Fruit fly (Drosophila melanogaster) whole organism, embryonic: ENCODE measurements around the gene Cyp6d4.
A peak's percentile ranks its signal among the peaks of the same experiment; 100 is the strongest.

Source experiments
- Atf6 ChIP-seq: fragments of 200-800 bp; sonication (Bioruptor generic); IDR thresholded peaks from 2 replicates; pipeline ENCODE4 v1.3.6; 2022; ENCODE audit warnings: missing biosample characterization, missing genetic modification characterization
- B-H1 ChIP-seq: fragments of 200-800 bp; sonication (Bioruptor generic); IDR thresholded peaks from 3 replicates; pipeline ENCODE4 v1.3.6; 2022; ENCODE audit warnings: missing biosample characterization, missing genetic modification characterization
- CG10321 ChIP-seq: fragments of 200-800 bp; sonication (Bioruptor generic); IDR thresholded peaks from 2 replicates; pipeline ENCODE4 v1.3.6; 2022; ENCODE audit warnings: missing biosample characterization, missing genetic modification characterization
- CG10654 ChIP-seq: fragments of 200-800 bp; sonication (Bioruptor generic); optimal IDR thresholded peaks from 2 replicates; lab custom pipeline; 2016; ENCODE audit warnings: missing biosample characterization, missing genetic modification characterization
- CG12391 ChIP-seq: fragments of 200-800 bp; sonication (Bioruptor generic); optimal IDR thresholded peaks from 3 replicates; lab custom pipeline; 2018; ENCODE audit warnings: missing biosample characterization, mild to moderate bottlenecking, missing genetic modification characterization, moderate library complexity
- CG13775 ChIP-seq: fragments of 200-800 bp; sonication (Bioruptor generic); optimal IDR thresholded peaks from 3 replicates; lab custom pipeline; 2017; ENCODE audit warnings: missing biosample characterization, mild to moderate bottlenecking, missing genetic modification characterization
- CG15011 ChIP-seq: fragments of 200-800 bp; sonication (Bioruptor generic); optimal IDR thresholded peaks from 3 replicates; lab custom pipeline; 2018; ENCODE audit warnings: missing biosample characterization, mild to moderate bottlenecking, missing genetic modification characterization
- CG15269 ChIP-seq: fragments of 200-800 bp; sonication (Bioruptor generic); optimal IDR thresholded peaks from 2 replicates; lab custom pipeline; 2018; ENCODE audit warnings: missing biosample characterization, mild to moderate bottlenecking, missing genetic modification characterization, moderate library complexity
- CG15514 ChIP-seq: fragments of 200-800 bp; sonication (Bioruptor generic); optimal IDR thresholded peaks from 3 replicates; lab custom pipeline; 2017; ENCODE audit warnings: missing biosample characterization, missing genetic modification characterization, mild to moderate bottlenecking, moderate library complexity, missing genetic modification reagents
- CG1647 ChIP-seq: fragments of 200-800 bp; sonication (Bioruptor generic); optimal IDR thresholded peaks from 3 replicates; lab custom pipeline; 2016; ENCODE audit warnings: missing biosample characterization, missing genetic modification characterization
- CG17359 ChIP-seq: fragments of 200-800 bp; sonication (Bioruptor generic); optimal IDR thresholded peaks from 3 replicates; lab custom pipeline; 2018; ENCODE audit warnings: missing biosample characterization, mild to moderate bottlenecking, missing genetic modification characterization, moderate library complexity
- CG18262 ChIP-seq: fragments of 200-800 bp; optimal IDR thresholded peaks from 3 replicates; lab custom pipeline; 2019; ENCODE audit warnings: missing biosample characterization, mild to moderate bottlenecking, missing genetic modification characterization, moderate library complexity
- CG31224 ChIP-seq: fragments of 200-800 bp; sonication (Bioruptor generic); IDR thresholded peaks from 2 replicates; pipeline ENCODE4 v1.3.6; 2022; ENCODE audit warnings: missing biosample characterization, missing genetic modification characterization
- CG3163 ChIP-seq: fragments of 200-800 bp; sonication (Bioruptor generic); optimal IDR thresholded peaks from 3 replicates; lab custom pipeline; 2016; ENCODE audit warnings: missing biosample characterization, missing genetic modification characterization
- CG32772 ChIP-seq: fragments of 200-800 bp; sonication (Bioruptor generic); IDR thresholded peaks from 2 replicates; pipeline ENCODE4 v1.3.6; 2022; ENCODE audit warnings: missing biosample characterization, missing genetic modification characterization
- CG34224 ChIP-seq: fragments of 200-800 bp; sonication (Bioruptor generic); IDR thresholded peaks from 3 replicates; pipeline ENCODE4 v1.3.6; 2022; ENCODE audit warnings: missing biosample characterization, missing genetic modification characterization; ENCODE audit not compliant: partially characterized antibody
- CG3995 ChIP-seq: fragments of 200-800 bp; sonication (Bioruptor generic); optimal IDR thresholded peaks from 3 replicates; lab custom pipeline; 2016; ENCODE audit warnings: missing biosample characterization, missing genetic modification characterization
- CG4282 ChIP-seq: fragments of 200-800 bp; sonication (Bioruptor generic); optimal IDR thresholded peaks from 2 replicates; lab custom pipeline; 2016; ENCODE audit warnings: missing biosample characterization, missing genetic modification characterization
- CG4617 ChIP-seq: fragments of 200-800 bp; sonication (Bioruptor generic); optimal IDR thresholded peaks from 3 replicates; lab custom pipeline; 2016; ENCODE audit warnings: missing biosample characterization, missing genetic modification characterization, borderline replicate concordance
- CG4820 ChIP-seq: fragments of 200-800 bp; sonication (Bioruptor generic); optimal IDR thresholded peaks from 3 replicates; lab custom pipeline; 2016; ENCODE audit warnings: missing biosample characterization, missing genetic modification characterization
- CG6765 ChIP-seq: fragments of 200-800 bp; sonication (Bioruptor generic); optimal IDR thresholded peaks from 3 replicates; lab custom pipeline; 2017; ENCODE audit warnings: missing biosample characterization, mild to moderate bottlenecking, missing genetic modification characterization
- CG7271 ChIP-seq: fragments of 200-800 bp; sonication (Bioruptor generic); optimal IDR thresholded peaks from 2 replicates; lab custom pipeline; 2018; ENCODE audit warnings: missing biosample characterization, mild to moderate bottlenecking, missing genetic modification characterization, moderate library complexity
- CG8281 ChIP-seq: fragments of 200-800 bp; sonication (Bioruptor generic); optimal IDR thresholded peaks from 2 replicates; lab custom pipeline; 2018; ENCODE audit warnings: missing biosample characterization, mild to moderate bottlenecking, missing genetic modification characterization, moderate library complexity
- CG9609 ChIP-seq: fragments of 200-800 bp; sonication (Bioruptor generic); optimal IDR thresholded peaks from 3 replicates; lab custom pipeline; 2016; ENCODE audit warnings: missing biosample characterization, missing genetic modification characterization
- CG9932 ChIP-seq: fragments of 200-800 bp; sonication (Bioruptor generic); IDR thresholded peaks from 2 replicates; pipeline ENCODE4 v1.3.6; 2022; ENCODE audit warnings: missing biosample characterization, missing genetic modification characterization
- Eip74EF ChIP-seq, 2 experiments: fragments of 200-800 bp in 1 of 2; fragments of >200 bp in 1 of 2; sonication (Bioruptor generic) in 1 of 2; optimal IDR thresholded peaks; 2 replicates each; lab custom pipeline; 2017 to 2019; ENCODE audit warnings: missing biosample characterization in 2 of 2, missing genetic modification characterization in 2 of 2, mild to moderate bottlenecking in 1 of 2, moderate library complexity in 1 of 2
- H15 ChIP-seq: fragments of 200-800 bp; sonication (Bioruptor generic); IDR thresholded peaks from 3 replicates; pipeline ENCODE4 v1.3.6; 2022; ENCODE audit warnings: missing biosample characterization, missing genetic modification characterization
- HLHmδ ChIP-seq: fragments of 200-800 bp; sonication (Bioruptor generic); optimal IDR thresholded peaks from 2 replicates; lab custom pipeline; 2018; ENCODE audit warnings: missing biosample characterization, mild to moderate bottlenecking, missing genetic modification characterization, moderate library complexity
- Jarid2 ChIP-seq: fragments of 200-800 bp; sonication (Bioruptor generic); optimal IDR thresholded peaks from 3 replicates; lab custom pipeline; 2017; ENCODE audit warnings: mild to moderate bottlenecking, missing biosample characterization, missing genetic modification reagents, missing genetic modification characterization
- NFAT ChIP-seq: fragments of 200-800 bp; sonication (Bioruptor generic); IDR thresholded peaks from 2 replicates; pipeline ENCODE4 v1.3.6; 2022; ENCODE audit warnings: missing biosample characterization, missing genetic modification characterization
- Nf-YA ChIP-seq: fragments of 200-800 bp; sonication (Bioruptor generic); IDR thresholded peaks from 2 replicates; pipeline ENCODE4 v1.3.6; 2022; ENCODE audit warnings: missing biosample characterization, missing genetic modification characterization
- NfI ChIP-seq: fragments of 200-800 bp; sonication (Bioruptor generic); optimal IDR thresholded peaks from 3 replicates; lab custom pipeline; 2018; ENCODE audit warnings: missing biosample characterization, mild to moderate bottlenecking, missing genetic modification characterization, moderate library complexity
- Ravus ChIP-seq: fragments of 200-800 bp; sonication (Bioruptor generic); IDR thresholded peaks from 2 replicates; pipeline ENCODE4 v1.3.6; 2022; ENCODE audit warnings: missing biosample characterization, missing genetic modification characterization
- Ssrp ChIP-seq: fragments of 200-800 bp; sonication (Bioruptor generic); optimal IDR thresholded peaks from 2 replicates; lab custom pipeline; 2018; ENCODE audit warnings: missing biosample characterization, mild to moderate bottlenecking, missing genetic modification characterization, moderate library complexity
- Xrp1 ChIP-seq: fragments of 200-800 bp; sonication (Bioruptor generic); IDR thresholded peaks from 2 replicates; pipeline ENCODE4 v1.3.6; 2022; ENCODE audit warnings: missing biosample characterization, missing genetic modification characterization
- ab ChIP-seq: fragments of 200-800 bp; sonication (Bioruptor generic); optimal IDR thresholded peaks from 2 replicates; lab custom pipeline; 2016; ENCODE audit warnings: missing biosample characterization, missing genetic modification characterization
- bbx ChIP-seq: fragments of 200-800 bp; sonication (Bioruptor generic); IDR thresholded peaks from 2 replicates; pipeline ENCODE4 v1.3.6; 2022; ENCODE audit warnings: missing biosample characterization, missing genetic modification characterization; ENCODE audit not compliant: partially characterized antibody
- chinmo ChIP-seq: fragments of 200-800 bp; sonication (Bioruptor generic); IDR thresholded peaks from 4 replicates; pipeline ENCODE4 v1.3.6; 2022; ENCODE audit warnings: missing biosample characterization, missing genetic modification characterization; ENCODE audit not compliant: partially characterized antibody
- chm ChIP-seq: fragments of 200-800 bp; sonication (Bioruptor generic); IDR thresholded peaks from 2 replicates; pipeline ENCODE4 v1.3.6; 2022; ENCODE audit warnings: missing biosample characterization, missing genetic modification characterization
- dan ChIP-seq: fragments of 200-800 bp; sonication (Bioruptor generic); IDR thresholded peaks from 2 replicates; pipeline ENCODE4 v1.3.6; 2022; ENCODE audit warnings: missing biosample characterization, missing genetic modification characterization
- en ChIP-seq: fragments of 200-800 bp; sonication (Bioruptor generic); optimal IDR thresholded peaks from 2 replicates; lab custom pipeline; 2016; ENCODE audit warnings: missing biosample characterization, missing genetic modification characterization
- fd3F ChIP-seq: fragments of 200-800 bp; sonication (Bioruptor generic); optimal IDR thresholded peaks from 2 replicates; lab custom pipeline; 2018; ENCODE audit warnings: missing biosample characterization, mild to moderate bottlenecking, missing genetic modification characterization, moderate library complexity
- gfzf ChIP-seq: fragments of 200-800 bp; sonication (Bioruptor generic); optimal IDR thresholded peaks from 2 replicates; lab custom pipeline; 2016; ENCODE audit warnings: missing biosample characterization, mild to moderate bottlenecking, missing genetic modification characterization, moderate library complexity
- ham ChIP-seq: fragments of 200-800 bp; sonication (Bioruptor generic); IDR thresholded peaks from 2 replicates; pipeline ENCODE4 v1.3.6; 2022; ENCODE audit warnings: missing biosample characterization, missing genetic modification characterization
- hth ChIP-seq: fragments of >200 bp; optimal IDR thresholded peaks from 2 replicates; lab custom pipeline; 2017; ENCODE audit warnings: inconsistent platforms
- inv ChIP-seq: fragments of 200-800 bp; sonication (Bioruptor generic); IDR thresholded peaks from 2 replicates; pipeline ENCODE4 v1.3.6; 2022; ENCODE audit warnings: missing biosample characterization, missing genetic modification characterization; ENCODE audit not compliant: partially characterized antibody
- org-1 ChIP-seq: fragments of 200-800 bp; sonication (Bioruptor generic); optimal IDR thresholded peaks from 2 replicates; lab custom pipeline; 2017; ENCODE audit warnings: missing biosample characterization, missing genetic modification characterization
- twi ChIP-seq: fragments of 200-800 bp; optimal IDR thresholded peaks from 2 replicates; lab custom pipeline; 2019; ENCODE audit warnings: missing biosample characterization, mild to moderate bottlenecking, missing genetic modification characterization, moderate library complexity
- usp ChIP-seq: fragments of >200 bp; optimal IDR thresholded peaks from 2 replicates; lab custom pipeline; 2017; ENCODE audit warnings: missing biosample characterization, missing genetic modification characterization
- wek ChIP-seq: fragments of 200-800 bp; sonication (Bioruptor generic); optimal IDR thresholded peaks from 3 replicates; lab custom pipeline; 2018; ENCODE audit warnings: missing biosample characterization, mild to moderate bottlenecking, missing genetic modification characterization, moderate library complexity

Gene Cyp6d4

DNA sequence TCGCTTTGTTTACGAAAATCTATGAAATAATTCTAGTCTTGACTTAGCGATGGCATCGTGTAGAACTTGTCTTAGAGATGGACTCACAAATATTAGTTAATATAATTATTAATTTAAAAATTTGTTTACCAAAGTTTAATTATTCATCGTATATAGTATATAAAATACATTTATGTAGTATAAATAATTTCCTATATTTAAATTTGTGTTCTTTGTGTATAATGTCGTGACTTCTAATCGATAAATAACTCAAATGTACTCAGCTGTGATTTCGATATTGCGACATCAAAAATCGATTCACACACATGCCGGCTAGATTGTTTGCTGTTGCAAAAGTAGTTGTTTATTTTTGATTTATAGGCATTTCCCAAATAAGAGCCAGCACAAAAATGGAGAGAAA lies 7.8 kb upstream of the Cyp6d4 start, which contains the start of the genes wfs1 and Nup133:
Gene wfs1 (minus strand): TSS at position 70 of the 400 bp plus-strand sequence.
Gene Nup133 (plus strand): TSS at position 297 of the 400 bp plus-strand sequence.
- TF ChIP-seq NFAT (GFP tag; lab: Robert Waterston, UW), result 0 out of 2 replicates have a peak, but pooled peaks have one; percentile 40
- no peak for TF ChIP-seq ab
- peak; percentile 64 for TF ChIP-seq CG10654 (GFP tag; lab: Kevin White, UChicago)
- TF ChIP-seq Jarid2 (GFP tag; lab: Kevin White, UChicago), result no peak
- no peak for TF ChIP-seq HLHmδ (GFP tag; lab: Kevin White, UChicago)
- peak; percentile 80 for TF ChIP-seq twi (tag; lab: Kevin White, UChicago)
- TF ChIP-seq en (GFP tag; lab: Kevin White, UChicago), result no peak
- no peak for TF ChIP-seq dan (GFP tag; lab: Robert Waterston, UW)
- no peak for TF ChIP-seq hth (lab: Kevin White, UChicago)
- TF ChIP-seq CG3163 (GFP tag; lab: Kevin White, UChicago), result no peak
- TF ChIP-seq Xrp1 (GFP tag; lab: Robert Waterston, UW), result peak; percentile 84
- peak; percentile 53; the same call in 1 of the 2 replicates for TF ChIP-seq CG32772 (GFP tag; lab: Robert Waterston, UW)
- TF ChIP-seq gfzf (GFP tag; lab: Kevin White, UChicago), result no peak
- TF ChIP-seq CG17359 (tag; lab: Kevin White, UChicago), result peak; percentile 73
- TF ChIP-seq CG12391, result peak; percentile 94
- TF ChIP-seq CG13775 (GFP tag; lab: Kevin White, UChicago), result peak; percentile 84
- TF ChIP-seq CG10321, result no peak
- TF ChIP-seq wek, result no peak
- TF ChIP-seq chm, result peak; percentile 46; the same call in 1 of the 2 replicates
- peak; percentile 13 for TF ChIP-seq CG8281
- TF ChIP-seq CG34224 (GFP tag; lab: Robert Waterston, UW), result peak; percentile 91
- peak; percentile 84 for TF ChIP-seq Ssrp (tag; lab: Kevin White, UChicago)
- no peak for TF ChIP-seq ham (GFP tag; lab: Robert Waterston, UW)
- peak; percentile 81 for TF ChIP-seq inv (GFP tag; lab: Robert Waterston, UW)
- peak; percentile 63 for TF ChIP-seq CG4820 (GFP tag; lab: Kevin White, UChicago)
- TF ChIP-seq CG31224, result peak; percentile 18; the same call in 1 of the 2 replicates
- peak; percentile 67 for TF ChIP-seq Atf6 (GFP tag; lab: Robert Waterston, UW)
- TF ChIP-seq CG9932 (GFP tag; lab: Robert Waterston, UW), result peak; percentile 81
- TF ChIP-seq chinmo (GFP tag; lab: Robert Waterston, UW), result 0 out of 4 replicates have a peak, but pooled peaks have one; percentile 69
- peak; percentile 25; the same call in 1 of the 3 replicates for TF ChIP-seq B-H1 (GFP tag; lab: Robert Waterston, UW)
- peak; percentile 60 for TF ChIP-seq CG15514 (GFP tag; lab: Kevin White, UChicago)
- TF ChIP-seq CG15269, result no peak
- no peak for TF ChIP-seq CG4282 (GFP tag; lab: Kevin White, UChicago)
- TF ChIP-seq Nf-YA (GFP tag; lab: Robert Waterston, UW), result peak; percentile 40; the same call in 1 of the 2 replicates
- TF ChIP-seq Ravus, result no peak
- TF ChIP-seq fd3F (GFP tag; lab: Kevin White, UChicago), result peak; percentile 74
- peak; percentile 63 for TF ChIP-seq NfI (GFP tag; lab: Kevin White, UChicago)
- TF ChIP-seq H15 (GFP tag; lab: Robert Waterston, UW), result peak; percentile 46; the same call in 1 of the 3 replicates
- peak; percentile 47 for TF ChIP-seq CG6765 (GFP tag; lab: Kevin White, UChicago)
- peak; percentile 89 for TF ChIP-seq CG18262
- TF ChIP-seq usp, result no peak
- peak; percentile 32; the same call in 1 of the 2 replicates for TF ChIP-seq bbx (GFP tag; lab: Robert Waterston, UW)
- TF ChIP-seq CG7271 (tag; lab: Kevin White, UChicago), result peak; percentile 70
- TF ChIP-seq CG15011 (GFP tag; lab: Kevin White, UChicago), result peak; percentile 17
- TF ChIP-seq CG4617, result peak; percentile 64
- TF ChIP-seq CG9609 (GFP tag; lab: Kevin White, UChicago), result no peak
- peak; percentile 15 for TF ChIP-seq org-1 (GFP tag; lab: Kevin White, UChicago)
- peak; percentile 97 for TF ChIP-seq CG3995 (GFP tag; lab: Kevin White, UChicago)
- TF ChIP-seq CG1647 (GFP tag; lab: Kevin White, UChicago), result no peak
- TF ChIP-seq Eip74EF (GFP tag; optimal IDR thresholded peaks at IDR 0.05; lab: Kevin White, UChicago), result no peak
